Worm (Caenorhabditis elegans): Measurements from ENCODE around the gene nhr-140.

DNA sequence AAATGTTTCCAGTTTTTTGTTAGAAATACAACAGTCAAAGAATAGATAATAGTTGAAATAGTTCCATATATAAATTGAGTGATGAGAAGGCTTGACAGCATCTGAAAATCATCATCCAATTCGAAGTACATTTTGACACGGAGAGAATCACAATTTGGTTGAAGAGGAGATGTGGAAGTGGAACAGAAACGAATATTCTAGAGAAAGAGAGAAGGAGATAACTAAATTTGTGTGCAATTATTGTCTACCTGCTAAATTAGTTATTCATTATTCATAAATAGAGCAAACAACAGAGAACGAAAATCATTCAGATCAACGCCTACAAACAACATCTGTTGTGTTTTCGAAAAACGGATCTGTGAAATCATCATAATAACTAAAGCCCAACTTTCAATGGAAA, 35.7 kb downstream of the nhr-140 start, which contains the start of gene srg-31:
- TF ChIP-seq nhr-11 (tag; optimal IDR thresholded peaks at IDR 0.05) (no peak), dve-1 (tag; optimal IDR thresholded peaks at IDR 0.05) (no peak), rnt-1 (tag; optimal IDR thresholded peaks at IDR 0.05) (no peak), zip-5 (tag; optimal IDR thresholded peaks at IDR 0.05) (no peak), ceh-22 (tag; optimal IDR thresholded peaks at IDR 0.05) (no peak), ref-2 (tag; optimal IDR thresholded peaks at IDR 0.05) (no peak), pat-9 (tag; optimal IDR thresholded peaks at IDR 0.05) (no peak), elt-2 (tag; optimal IDR thresholded peaks at IDR 0.05) (no peak), gmeb-2 (tag; optimal IDR thresholded peaks at IDR 0.05) (no peak), tbx-2 (tag; optimal IDR thresholded peaks at IDR 0.05) (no peak), hlh-15 (tag; optimal IDR thresholded peaks at IDR 0.05) (no peak), sox-4 (tag; optimal IDR thresholded peaks at IDR 0.05) (no peak)
